Fruit fly (Drosophila melanogaster): ENCODE measurements around the gene CG33995.

The CG33995 gene

DNA sequence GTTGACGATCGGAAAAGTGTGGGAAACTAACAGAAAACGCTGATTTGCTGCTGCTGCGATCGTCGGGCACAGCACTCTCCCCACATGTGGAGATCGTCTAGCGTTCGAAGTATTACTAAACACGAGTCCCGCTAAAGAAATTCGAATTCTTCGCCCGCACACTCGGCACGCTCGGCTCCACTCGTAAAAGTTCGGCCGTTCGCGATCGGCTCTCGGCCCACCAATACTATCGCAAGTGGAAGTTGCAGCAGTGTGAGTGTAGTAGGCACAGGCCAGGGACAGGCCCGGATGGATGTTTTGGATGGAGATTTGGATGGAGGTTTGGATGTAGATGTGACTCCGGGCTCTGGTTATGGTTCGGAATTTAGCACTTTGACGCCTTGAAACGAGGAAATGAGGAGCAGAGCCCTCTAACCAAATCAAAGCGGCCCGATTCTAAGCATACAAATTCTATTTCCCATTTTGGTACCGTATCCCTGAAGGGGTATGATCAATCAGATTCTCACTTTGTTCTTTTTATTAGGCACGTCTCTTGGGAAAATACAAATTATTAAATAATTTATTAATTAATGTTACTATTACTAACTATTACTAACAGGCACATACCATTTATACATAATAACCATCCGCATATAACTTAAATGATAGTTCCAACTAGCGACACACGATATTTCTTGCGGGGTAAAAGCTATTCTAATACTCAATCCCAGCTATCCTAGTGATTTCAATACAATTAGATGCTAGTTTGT is 15.6 kb upstream of the CG33995 start (continued):
- TF ChIP-seq CG7745 (tag; optimal IDR thresholded peaks at IDR 0.05) = no peak
- no peak for TF ChIP-seq CG6813 (GFP tag; optimal IDR thresholded peaks at IDR 0.05)
- no peak for TF ChIP-seq p53 (GFP tag; optimal IDR thresholded peaks at IDR 0.05)
- peak; percentile 57; the same call in 2 of the 3 replicates for TF ChIP-seq row (GFP tag; IDR thresholded peaks at IDR 0.05)
- no peak for TF ChIP-seq CG13424 (tag; optimal IDR thresholded peaks at IDR 0.05)
- peak in 1 of 2 experiments; percentile 0 for TF ChIP-seq Hr51 (GFP tag; optimal IDR thresholded peaks at IDR 0.05)
- TF ChIP-seq bsh (GFP tag; optimal IDR thresholded peaks at IDR 0.05) = no peak
- no peak for TF ChIP-seq CG2199 (GFP tag; IDR thresholded peaks at IDR 0.05)
- no peak for TF ChIP-seq TFAM (GFP tag; optimal IDR thresholded peaks at IDR 0.05)
- no peak for TF ChIP-seq stc (GFP tag; IDR thresholded peaks at IDR 0.05)
- TF ChIP-seq Six4 (GFP tag; optimal IDR thresholded peaks at IDR 0.05) = no peak
- no peak for TF ChIP-seq gro (GFP tag; optimal IDR thresholded peaks at IDR 0.05)
- no peak for TF ChIP-seq ems (GFP tag; optimal IDR thresholded peaks at IDR 0.05)
- no peak for TF ChIP-seq CG17359 (tag; optimal IDR thresholded peaks at IDR 0.05)
- no peak for TF ChIP-seq CG34224 (GFP tag; IDR thresholded peaks at IDR 0.05; ENCODE audit: partially characterized antibody)
- 0 out of 3 replicates have a peak, but pooled peaks have one; percentile 30 for TF ChIP-seq Doc3 (GFP tag; IDR thresholded peaks at IDR 0.05; ENCODE audit: partially characterized antibody)
- peak; percentile 46 for TF ChIP-seq cg (GFP tag; optimal IDR thresholded peaks at IDR 0.05)
- TF ChIP-seq klu (GFP tag; IDR thresholded peaks at IDR 0.05) = no peak
- TF ChIP-seq usp (GFP tag; optimal IDR thresholded peaks at IDR 0.05) = no peak
- no peak for TF ChIP-seq CG6683 (GFP tag; optimal IDR thresholded peaks at IDR 0.05)
- TF ChIP-seq Lim3 (GFP tag; IDR thresholded peaks at IDR 0.05) = no peak
- no peak for TF ChIP-seq CG17829 (tag; optimal IDR thresholded peaks at IDR 0.05)
- TF ChIP-seq CG31365 (tag; optimal IDR thresholded peaks at IDR 0.05) = no peak
- no peak for TF ChIP-seq Atf3 (GFP tag; optimal IDR thresholded peaks at IDR 0.05)
- TF ChIP-seq ci (GFP tag; IDR thresholded peaks at IDR 0.05) = no peak
- TF ChIP-seq Lhr (GFP tag; optimal IDR thresholded peaks at IDR 0.05) = no peak
- peak; percentile 55 for TF ChIP-seq sug (tag; optimal IDR thresholded peaks at IDR 0.05)
- TF ChIP-seq gsb (GFP tag; IDR thresholded peaks at IDR 0.05) = no peak
- no peak for TF ChIP-seq Hmx (GFP tag; optimal IDR thresholded peaks at IDR 0.05)
- TF ChIP-seq CG10543 (GFP tag; optimal IDR thresholded peaks at IDR 0.05) = no peak
- no peak for TF ChIP-seq ash1 (GFP tag; optimal IDR thresholded peaks at IDR 0.05)
- no peak for TF ChIP-seq CG12744 (GFP tag; optimal IDR thresholded peaks at IDR 0.05)
- peak; percentile 44 for TF ChIP-seq gem (tag; optimal IDR thresholded peaks at IDR 0.05)
- no peak for TF ChIP-seq hth (optimal IDR thresholded peaks at IDR 0.05)
- no peak for TF ChIP-seq CG33557 (GFP tag; optimal IDR thresholded peaks at IDR 0.05)
- no peak for TF ChIP-seq zen2 (GFP tag; IDR thresholded peaks at IDR 0.05; ENCODE audit: partially characterized antibody)
- TF ChIP-seq Dref (GFP tag; IDR thresholded peaks at IDR 0.05) = no peak
- TF ChIP-seq ftz-f1 (GFP tag; optimal IDR thresholded peaks at IDR 0.05) = peak; percentile 37
- no peak for TF ChIP-seq hb (GFP tag; IDR thresholded peaks at IDR 0.05; ENCODE audit: partially characterized antibody)
- TF ChIP-seq Atf-2 (GFP tag; optimal IDR thresholded peaks at IDR 0.05) = no peak
- no peak for TF ChIP-seq CG17328 (GFP tag; IDR thresholded peaks at IDR 0.05)
- no peak for TF ChIP-seq Opbp (GFP tag; IDR thresholded peaks at IDR 0.05; ENCODE audit: partially characterized antibody)
- TF ChIP-seq CG7928 (GFP tag; optimal IDR thresholded peaks at IDR 0.05) = no peak
- no peak for TF ChIP-seq tgo (GFP tag; IDR thresholded peaks at IDR 0.05)
- no peak for TF ChIP-seq CG7963 (GFP tag; IDR thresholded peaks at IDR 0.05; ENCODE audit: partially characterized antibody)
- no peak for TF ChIP-seq YL-1 (GFP tag; optimal IDR thresholded peaks at IDR 0.05)
- TF ChIP-seq CG18619 (GFP tag; optimal IDR thresholded peaks at IDR 0.05) = no peak
- TF ChIP-seq CG5180 (GFP tag; optimal IDR thresholded peaks at IDR 0.05) = no peak
- TF ChIP-seq CG2678 (tag; optimal IDR thresholded peaks at IDR 0.05) = peak; percentile 32

Measured in whole organism, embryonic.